Fruit fly (Drosophila melanogaster) whole organism, embryonic: ENCODE data around the gene CG44040.

ENCODE experiments used
- Aef1 ChIP-seq: fragments of 200-800 bp; sonication (Bioruptor generic); IDR thresholded peaks from 3 replicates; pipeline ENCODE4 v1.3.6; 2022; ENCODE audit warnings: missing biosample characterization, missing genetic modification characterization
- Awh ChIP-seq: fragments of 200-800 bp; sonication (Bioruptor generic); IDR thresholded peaks from 2 replicates; pipeline ENCODE4, ENCODE4 v1.3.6; 2022; ENCODE audit warnings: missing biosample characterization, missing genetic modification characterization
- B-H2 ChIP-seq: fragments of 200-800 bp; sonication (Bioruptor generic); optimal IDR thresholded peaks from 2 replicates; lab custom pipeline; 2018; ENCODE audit warnings: missing biosample characterization, mild to moderate bottlenecking, missing genetic modification characterization
- Blimp-1 ChIP-seq: fragments of 200-800 bp; sonication (Bioruptor generic); optimal IDR thresholded peaks from 3 replicates; lab custom pipeline; 2018; ENCODE audit warnings: missing biosample characterization, missing genetic modification characterization, mild to moderate bottlenecking, moderate library complexity, missing genetic modification reagents
- CG10543 ChIP-seq: fragments of 200-800 bp; sonication (Bioruptor generic); optimal IDR thresholded peaks from 3 replicates; lab custom pipeline; 2017; ENCODE audit warnings: missing biosample characterization, mild to moderate bottlenecking, missing genetic modification characterization, moderate library complexity
- CG13424 ChIP-seq: fragments of 200-800 bp; sonication (Bioruptor generic); optimal IDR thresholded peaks from 2 replicates; lab custom pipeline; 2019; ENCODE audit warnings: missing biosample characterization, mild to moderate bottlenecking, missing genetic modification characterization, moderate library complexity
- CG13894 ChIP-seq: fragments of 200-800 bp; sonication (Bioruptor generic); optimal IDR thresholded peaks from 3 replicates; lab custom pipeline; 2018; ENCODE audit warnings: missing biosample characterization, mild to moderate bottlenecking, missing genetic modification characterization, moderate library complexity
- CG14710 ChIP-seq: fragments of 200-800 bp; sonication (Bioruptor generic); optimal IDR thresholded peaks from 3 replicates; lab custom pipeline; 2019; ENCODE audit warnings: missing biosample characterization, mild to moderate bottlenecking, missing genetic modification characterization, moderate library complexity
- CG17802 ChIP-seq: fragments of 200-800 bp; sonication (Bioruptor generic); optimal IDR thresholded peaks from 2 replicates; lab custom pipeline; 2018; ENCODE audit warnings: missing biosample characterization, mild to moderate bottlenecking, missing genetic modification characterization, moderate library complexity
- CG2120 ChIP-seq: fragments of 200-800 bp; sonication (Bioruptor generic); optimal IDR thresholded peaks from 3 replicates; lab custom pipeline; 2016; ENCODE audit warnings: missing biosample characterization, missing genetic modification characterization
- CG2712 ChIP-seq: fragments of 200-800 bp; optimal IDR thresholded peaks from 3 replicates; lab custom pipeline; 2019; ENCODE audit warnings: missing biosample characterization, mild to moderate bottlenecking, missing genetic modification characterization, moderate library complexity
- CG4730 ChIP-seq: fragments of 200-800 bp; sonication (Bioruptor generic); IDR thresholded peaks from 2 replicates; pipeline ENCODE4 v1.3.6; 2022; ENCODE audit warnings: missing biosample characterization, missing genetic modification characterization
- CG5245 ChIP-seq: fragments of 200-800 bp; sonication (Bioruptor generic); optimal IDR thresholded peaks from 3 replicates; lab custom pipeline; 2016; ENCODE audit warnings: missing biosample characterization, missing genetic modification characterization
- CG6654 ChIP-seq: fragments of 200-800 bp; sonication (Bioruptor generic); optimal IDR thresholded peaks from 2 replicates; lab custom pipeline; 2017; ENCODE audit warnings: missing biosample characterization, mild to moderate bottlenecking, missing genetic modification characterization
- CG6689 ChIP-seq: fragments of 200-800 bp; sonication (Bioruptor generic); IDR thresholded peaks from 2 replicates; pipeline ENCODE4 v1.3.6; 2022; ENCODE audit warnings: missing biosample characterization, missing genetic modification characterization
- CG7786 ChIP-seq: fragments of 200-800 bp; sonication (Bioruptor generic); optimal IDR thresholded peaks from 2 replicates; lab custom pipeline; 2016; ENCODE audit warnings: missing biosample characterization, missing genetic modification characterization
- CG9609 ChIP-seq: fragments of 200-800 bp; sonication (Bioruptor generic); optimal IDR thresholded peaks from 3 replicates; lab custom pipeline; 2016; ENCODE audit warnings: missing biosample characterization, missing genetic modification characterization
- D ChIP-seq, 2 experiments: fragments of 200-800 bp in 1 of 2; fragments of >200 bp in 1 of 2; sonication (Bioruptor generic) in 1 of 2; optimal IDR thresholded peaks; 2 replicates in 1 of 2; 3 replicates in 1 of 2; lab custom pipeline; 2017; ENCODE audit warnings: mild to moderate bottlenecking in 1 of 2, missing biosample characterization in 1 of 2, missing genetic modification characterization in 1 of 2, missing genetic modification reagents in 1 of 2
- E2f1 ChIP-seq: fragments of 200-800 bp; sonication (Bioruptor generic); IDR thresholded peaks from 2 replicates; pipeline ENCODE4 v1.3.6; 2022; ENCODE audit warnings: missing biosample characterization, missing genetic modification characterization
- H2.0 ChIP-seq: fragments of 200-800 bp; sonication (Bioruptor generic); IDR thresholded peaks from 2 replicates; pipeline ENCODE4 v1.3.6; 2022; ENCODE audit warnings: missing biosample characterization, missing genetic modification characterization
- Hmr ChIP-seq: fragments of 200-800 bp; sonication (Bioruptor generic); optimal IDR thresholded peaks from 3 replicates; lab custom pipeline; 2017; ENCODE audit warnings: mild to moderate bottlenecking, missing biosample characterization, missing genetic modification reagents, missing genetic modification characterization
- MTF-1 ChIP-seq: fragments of 200-800 bp; sonication (Bioruptor generic); optimal IDR thresholded peaks from 2 replicates; lab custom pipeline; 2018; ENCODE audit warnings: missing biosample characterization, mild to moderate bottlenecking, missing genetic modification characterization, borderline replicate concordance
- Max ChIP-seq: fragments of 200-800 bp; sonication (Bioruptor generic); optimal IDR thresholded peaks from 2 replicates; lab custom pipeline; 2016; ENCODE audit warnings: missing biosample characterization, mild to moderate bottlenecking, missing genetic modification characterization
- NK7.1 ChIP-seq: fragments of 200-800 bp; sonication (Bioruptor generic); optimal IDR thresholded peaks from 3 replicates; lab custom pipeline; 2016; ENCODE audit warnings: missing biosample characterization, missing genetic modification characterization
- Ssrp ChIP-seq: fragments of 200-800 bp; sonication (Bioruptor generic); optimal IDR thresholded peaks from 2 replicates; lab custom pipeline; 2018; ENCODE audit warnings: missing biosample characterization, mild to moderate bottlenecking, missing genetic modification characterization, moderate library complexity
- bab2 ChIP-seq: fragments of 200-800 bp; sonication (Bioruptor generic); optimal IDR thresholded peaks from 2 replicates; lab custom pipeline; 2016; ENCODE audit warnings: missing biosample characterization, missing genetic modification characterization
- bbx ChIP-seq: fragments of 200-800 bp; sonication (Bioruptor generic); IDR thresholded peaks from 2 replicates; pipeline ENCODE4 v1.3.6; 2022; ENCODE audit warnings: missing biosample characterization, missing genetic modification characterization; ENCODE audit not compliant: partially characterized antibody
- chn ChIP-seq: fragments of 200-800 bp; sonication (Bioruptor generic); optimal IDR thresholded peaks from 2 replicates; lab custom pipeline; 2016; ENCODE audit warnings: missing biosample characterization, missing genetic modification characterization
- corto ChIP-seq: fragments of 200-800 bp; sonication (Bioruptor generic); optimal IDR thresholded peaks from 2 replicates; lab custom pipeline; 2016; ENCODE audit warnings: missing biosample characterization, mild to moderate bottlenecking, missing genetic modification characterization, moderate library complexity
- crol ChIP-seq: fragments of 200-800 bp; sonication (Bioruptor generic); IDR thresholded peaks from 2 replicates; pipeline ENCODE4 v1.3.6; 2022; ENCODE audit warnings: missing biosample characterization, missing genetic modification characterization
- dpn ChIP-seq, 2 experiments: fragments of 200-800 bp; sonication (Bioruptor generic); optimal IDR thresholded peaks; 3 replicates each; lab custom pipeline; 2016; ENCODE audit warnings: missing biosample characterization in 2 of 2, missing genetic modification characterization in 2 of 2
- fu2 ChIP-seq: fragments of 200-800 bp; sonication (Bioruptor generic); optimal IDR thresholded peaks from 2 replicates; lab custom pipeline; 2016; ENCODE audit warnings: missing biosample characterization, missing genetic modification characterization
- jumu ChIP-seq: fragments of 200-800 bp; sonication (Bioruptor generic); optimal IDR thresholded peaks from 3 replicates; lab custom pipeline; 2016; ENCODE audit warnings: missing biosample characterization, missing genetic modification characterization
- kay ChIP-seq: fragments of 200-800 bp; sonication (Bioruptor generic); optimal IDR thresholded peaks from 2 replicates; lab custom pipeline; 2016; ENCODE audit warnings: missing biosample characterization, missing genetic modification characterization
- lbe ChIP-seq: fragments of 200-800 bp; sonication (Bioruptor generic); optimal IDR thresholded peaks from 2 replicates; lab custom pipeline; 2016; ENCODE audit warnings: missing biosample characterization, mild to moderate bottlenecking, missing genetic modification characterization
- lola ChIP-seq, 3 experiments: fragments of >200 bp in 2 of 3; fragments of 200-800 bp in 1 of 3; sonication (Bioruptor generic) in 1 of 3; optimal IDR thresholded peaks; 2 replicates each; lab custom pipeline; 2017 to 2019; ENCODE audit warnings: missing biosample characterization in 3 of 3, missing genetic modification characterization in 3 of 3, mild to moderate bottlenecking in 1 of 3, moderate library complexity in 1 of 3
- nerfin-1 ChIP-seq: fragments of 200-800 bp; sonication (Bioruptor generic); optimal IDR thresholded peaks from 3 replicates; lab custom pipeline; 2019; ENCODE audit warnings: missing biosample characterization, mild to moderate bottlenecking, missing genetic modification characterization, moderate library complexity
- pan ChIP-seq, 4 experiments: fragments of >200 bp in 3 of 4; fragments of 200-800 bp in 1 of 4; sonication (Bioruptor generic) in 1 of 4; optimal IDR thresholded peaks in 3 of 4; IDR thresholded peaks in 1 of 4; 2 replicates each; pipeline versions ENCODE4 v1.3.6 to Lab custom; 2017 to 2022; ENCODE audit warnings: missing biosample characterization in 2 of 4, missing genetic modification characterization in 2 of 4, mixed read lengths in 1 of 4
- prd ChIP-seq, 3 experiments: fragments of >200 bp in 2 of 3; fragments of 200-800 bp in 1 of 3; sonication (Bioruptor generic) in 1 of 3; optimal IDR thresholded peaks in 2 of 3; IDR thresholded peaks in 1 of 3; 2 replicates in 2 of 3; 3 replicates in 1 of 3; pipeline versions ENCODE4 v1.3.6 to Lab custom; 2017 to 2022; ENCODE audit warnings: missing biosample characterization in 1 of 3, missing genetic modification characterization in 1 of 3
- rib ChIP-seq: fragments of 200-800 bp; sonication (Bioruptor generic); IDR thresholded peaks from 2 replicates; pipeline ENCODE4 v1.3.6; 2022; ENCODE audit warnings: missing biosample characterization, missing genetic modification characterization
- salm ChIP-seq: fragments of 200-800 bp; sonication (Bioruptor generic); optimal IDR thresholded peaks from 2 replicates; lab custom pipeline; 2018; ENCODE audit warnings: missing biosample characterization, mild to moderate bottlenecking, missing genetic modification characterization
- schlank ChIP-seq: fragments of 200-800 bp; sonication (Bioruptor generic); optimal IDR thresholded peaks from 2 replicates; lab custom pipeline; 2018; ENCODE audit warnings: missing biosample characterization, mild to moderate bottlenecking, missing genetic modification characterization
- scrt ChIP-seq: fragments of 200-800 bp; sonication (Bioruptor generic); optimal IDR thresholded peaks from 2 replicates; lab custom pipeline; 2018; ENCODE audit warnings: missing biosample characterization, mild to moderate bottlenecking, missing genetic modification characterization, moderate library complexity
- sr ChIP-seq: fragments of 200-800 bp; sonication (Bioruptor generic); IDR thresholded peaks from 3 replicates; pipeline ENCODE4 v1.3.6; 2022; ENCODE audit warnings: missing biosample characterization, missing genetic modification characterization
- ssp ChIP-seq: fragments of 200-800 bp; sonication (Bioruptor generic); IDR thresholded peaks from 2 replicates; pipeline ENCODE4 v1.3.6; 2022; ENCODE audit warnings: missing biosample characterization, missing genetic modification characterization
- tin ChIP-seq: fragments of 200-800 bp; sonication (Bioruptor generic); optimal IDR thresholded peaks from 3 replicates; lab custom pipeline; 2016; ENCODE audit warnings: missing biosample characterization, missing genetic modification characterization

CG44040 gene

DNA sequence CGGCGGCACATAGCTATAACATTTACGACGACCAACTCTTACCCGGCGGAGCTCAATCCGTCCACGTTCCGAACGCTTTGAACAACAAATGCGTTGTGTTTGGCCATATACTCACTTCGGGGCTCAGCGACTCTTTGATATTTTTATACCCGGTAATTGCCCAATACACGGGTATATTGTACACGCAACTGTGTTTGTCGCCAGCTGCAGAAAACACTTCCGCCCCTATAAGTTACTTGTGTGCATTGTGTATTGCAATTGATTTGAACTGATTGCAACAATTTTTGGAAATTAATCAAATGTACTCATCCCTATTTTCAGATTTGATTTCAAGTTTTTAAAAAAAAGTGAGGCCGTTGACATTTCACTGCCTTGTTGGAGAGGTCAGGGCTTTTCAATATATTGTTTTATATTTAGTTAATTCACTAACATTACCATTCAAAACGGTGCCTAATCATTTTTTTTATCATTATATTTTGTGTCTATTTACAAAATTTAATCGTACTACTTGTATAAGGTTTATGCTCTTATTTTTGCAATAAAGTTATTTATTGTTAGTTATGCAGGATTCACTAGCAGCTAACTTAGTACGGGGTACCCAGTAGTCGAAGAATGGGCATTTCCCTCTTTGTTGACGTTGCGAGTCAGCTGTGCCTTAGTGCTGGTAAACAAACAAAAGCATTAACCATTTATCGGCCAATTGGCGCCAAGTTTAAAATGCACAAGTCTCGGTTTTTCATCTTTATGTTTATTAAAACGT is 22.9 kb downstream of the CG44040 start, which contains the start of gene Nagk (continued):
- TF ChIP-seq ssp = peak; percentile 46
- TF ChIP-seq Blimp-1 (GFP tag; lab: Kevin White, UChicago) = peak; percentile 28
- TF ChIP-seq Awh (GFP tag; lab: Robert Waterston, UW) = peak; percentile 60; the same call in 1 of the 2 replicates
- peak; percentile 11 for TF ChIP-seq CG6654 (GFP tag; lab: Kevin White, UChicago)
- peak in 1 of 3 experiments; percentile 71 for TF ChIP-seq lola (GFP tag; optimal IDR thresholded peaks at IDR 0.05; lab: Kevin White, UChicago)
- TF ChIP-seq kay (GFP tag; lab: Kevin White, UChicago) = peak; percentile 52
- TF ChIP-seq Max (GFP tag; lab: Kevin White, UChicago) = peak; percentile 67
- peak; percentile 68 for TF ChIP-seq Hmr (GFP tag; lab: Kevin White, UChicago)
- TF ChIP-seq chn (GFP tag; lab: Kevin White, UChicago) = peak; percentile 43
- peak; percentile 11; the same call in 1 of the 3 replicates for TF ChIP-seq Aef1 (GFP tag; lab: Robert Waterston, UW)
- peak; percentile 44; the same call in 1 of the 2 replicates for TF ChIP-seq H2.0
- peak; percentile 28 for TF ChIP-seq nerfin-1 (tag; lab: Kevin White, UChicago)
- TF ChIP-seq D (optimal IDR thresholded peaks at IDR 0.05; lab: Kevin White, UChicago) = no peak
- peak; percentile 62 for TF ChIP-seq D (GFP tag; optimal IDR thresholded peaks at IDR 0.05; lab: Kevin White, UChicago)
- peak; percentile 46 to 68 for TF ChIP-seq dpn (GFP tag; optimal IDR thresholded peaks at IDR 0.05; lab: Kevin White, UChicago)
- TF ChIP-seq CG14710 = peak; percentile 60
- peak; percentile 39 for TF ChIP-seq salm
- TF ChIP-seq schlank (tag; lab: Kevin White, UChicago) = no peak
- peak; percentile 44 for TF ChIP-seq bab2 (GFP tag; lab: Kevin White, UChicago)
- no peak for TF ChIP-seq prd (optimal IDR thresholded peaks at IDR 0.05; lab: Kevin White, UChicago)
- TF ChIP-seq prd (GFP tag; IDR thresholded peaks at IDR 0.05; lab: Robert Waterston, UW) = peak; percentile 40
- peak; percentile 7 for TF ChIP-seq CG17802 (tag; lab: Kevin White, UChicago)
- peak; percentile 69 for TF ChIP-seq CG2120
- TF ChIP-seq fu2 (GFP tag; lab: Kevin White, UChicago) = peak; percentile 24
- TF ChIP-seq NK7.1 (GFP tag; lab: Kevin White, UChicago) = peak; percentile 20
- TF ChIP-seq pan (optimal IDR thresholded peaks at IDR 0.05; lab: Kevin White, UChicago) = peak in 1 of 2 experiments; percentile 27
- TF ChIP-seq pan (GFP tag; optimal IDR thresholded peaks at IDR 0.05 in 1 of 2, IDR thresholded peaks at IDR 0.05 in 1 of 2) = peak in 1 of 2 experiments; percentile 55
- peak; percentile 52 for TF ChIP-seq CG13424
- peak; percentile 24; the same call in 1 of the 3 replicates for TF ChIP-seq sr (GFP tag; lab: Robert Waterston, UW)
- TF ChIP-seq B-H2 (GFP tag; lab: Kevin White, UChicago) = peak; percentile 43
- peak; percentile 4 for TF ChIP-seq CG7786 (GFP tag; lab: Kevin White, UChicago)
- TF ChIP-seq E2f1 (GFP tag; lab: Robert Waterston, UW) = 0 out of 2 replicates have a peak, but pooled peaks have one; percentile 35
- peak; percentile 39 for TF ChIP-seq CG13894 (tag; lab: Kevin White, UChicago)
- TF ChIP-seq CG4730 (GFP tag; lab: Robert Waterston, UW) = no peak
- TF ChIP-seq rib = 0 out of 2 replicates have a peak, but pooled peaks have one; percentile 22
- peak; percentile 25 for TF ChIP-seq CG9609 (GFP tag; lab: Kevin White, UChicago)
- TF ChIP-seq bbx (GFP tag; lab: Robert Waterston, UW) = peak; percentile 45
- TF ChIP-seq Ssrp = peak; percentile 49
- peak; percentile 42 for TF ChIP-seq scrt (GFP tag; lab: Kevin White, UChicago)
- no peak for TF ChIP-seq corto (GFP tag; lab: Kevin White, UChicago)
- no peak for TF ChIP-seq jumu
- TF ChIP-seq MTF-1 (GFP tag; lab: Kevin White, UChicago) = peak; percentile 40
- TF ChIP-seq CG5245 (GFP tag; lab: Kevin White, UChicago) = peak; percentile 16
- no peak for TF ChIP-seq crol (GFP tag; lab: Robert Waterston, UW)
- peak; percentile 55 for TF ChIP-seq lbe
- peak; percentile 67 for TF ChIP-seq CG10543
- TF ChIP-seq tin (GFP tag; lab: Kevin White, UChicago) = peak; percentile 53
- peak; percentile 59 for TF ChIP-seq CG2712 (tag; lab: Kevin White, UChicago)
- peak; percentile 45; the same call in 1 of the 2 replicates for TF ChIP-seq CG6689
